Fruit fly (Drosophila melanogaster) whole organism, prepupa: ENCODE results near the gene ksh.

Source experiments
- CG10631 ChIP-seq: fragments of 200-800 bp; sonication (Bioruptor generic); optimal IDR thresholded peaks from 2 replicates; lab custom pipeline; 2016; ENCODE audit warnings: missing biosample characterization, missing genetic modification characterization
- CG15336 ChIP-seq: fragments of 200-800 bp; sonication (Bioruptor generic); IDR thresholded peaks from 2 replicates; pipeline ENCODE4 v1.3.6; 2022; ENCODE audit warnings: missing biosample characterization, missing genetic modification characterization
- OdsH ChIP-seq: fragments of 200-800 bp; sonication (Bioruptor generic); optimal IDR thresholded peaks from 3 replicates; lab custom pipeline; 2016; ENCODE audit warnings: missing biosample characterization, missing genetic modification characterization
- Smox ChIP-seq: fragments of 200-800 bp; sonication (Bioruptor generic); optimal IDR thresholded peaks from 3 replicates; lab custom pipeline; 2016; ENCODE audit warnings: missing biosample characterization, missing genetic modification characterization
- fd59A ChIP-seq: fragments of 200-800 bp; sonication (Bioruptor generic); optimal IDR thresholded peaks from 2 replicates; lab custom pipeline; 2017; ENCODE audit warnings: missing biosample characterization, mild to moderate bottlenecking, missing genetic modification characterization, missing genetic modification reagents
- salr ChIP-seq, 2 experiments: fragments of 200-800 bp; sonication (Bioruptor generic); optimal IDR thresholded peaks; 3 replicates each; lab custom pipeline; 2016 to 2018; ENCODE audit warnings: missing biosample characterization in 2 of 2, missing genetic modification characterization in 2 of 2, mild to moderate bottlenecking in 1 of 2
- spab ChIP-seq: fragments of 200-800 bp; sonication (Bioruptor generic); optimal IDR thresholded peaks from 2 replicates; lab custom pipeline; 2017; ENCODE audit warnings: missing biosample characterization, mild to moderate bottlenecking, missing genetic modification characterization, missing genetic modification reagents

DNA sequence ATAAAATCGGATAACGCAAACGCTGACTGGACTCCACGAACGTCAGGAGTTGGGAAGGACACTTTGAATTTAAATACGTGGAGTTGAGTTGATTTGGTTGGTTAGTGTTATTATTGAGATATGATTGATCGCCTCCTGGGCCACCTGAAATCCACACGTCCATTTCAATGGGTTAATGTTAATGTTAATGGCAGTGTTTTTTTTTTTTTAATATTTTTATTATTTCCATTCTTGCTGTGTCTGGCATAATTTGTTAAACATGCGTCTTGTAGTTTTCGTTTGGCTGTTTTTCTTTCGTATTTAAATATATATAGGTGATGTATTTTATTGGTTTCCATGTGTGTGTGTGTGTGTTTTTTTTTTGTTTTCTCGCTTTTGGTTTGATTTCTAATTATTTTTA is 36.9 kb upstream of the ksh start, which contains the start of gene CG12231:
- no peak for TF ChIP-seq CG15336
- TF ChIP-seq fd59A, result no peak
- no peak for TF ChIP-seq salr (GFP tag; optimal IDR thresholded peaks at IDR 0.05; lab: Kevin White, UChicago)
- TF ChIP-seq CG10631 (GFP tag; lab: Kevin White, UChicago), result no peak
- TF ChIP-seq Smox (GFP tag; lab: Kevin White, UChicago), result no peak
- TF ChIP-seq OdsH (GFP tag; lab: Kevin White, UChicago), result no peak
- TF ChIP-seq spab (GFP tag; lab: Kevin White, UChicago), result no peak
